Worm (Caenorhabditis elegans) whole organism, L1 larva: Measurements from ENCODE around the gene ttr-22.

ENCODE experiments used
- blmp-1 ChIP-seq: fragments of 150-350 bp; optimal IDR thresholded peaks from 2 replicates; lab custom pipeline; 2014; ENCODE audit warnings: missing biosample characterization, missing genetic modification characterization
- egl-27 ChIP-seq, 2 experiments: fragments of 150-350 bp in 1 of 2; sonication (generic microtip); optimal IDR thresholded peaks; 3 replicates each; lab custom pipeline; 2017 to 2018; ENCODE audit warnings: missing biosample characterization in 2 of 2, missing genetic modification characterization in 2 of 2, missing genetic modification reagents in 2 of 2
- elt-3 ChIP-seq, 6 experiments: fragments of 150-350 bp in 1 of 6; sonication (generic microtip); optimal IDR thresholded peaks; 2 replicates each; lab custom pipeline; 2017 to 2018; ENCODE audit warnings: missing biosample characterization in 6 of 6, missing genetic modification characterization in 6 of 6, inconsistent platforms in 1 of 6
- fkh-8 ChIP-seq: sonication (generic microtip); optimal IDR thresholded peaks from 2 replicates; lab custom pipeline; 2016; ENCODE audit warnings: mild to moderate bottlenecking, missing genetic modification characterization, missing compliant biosample characterization
- lsy-2 ChIP-seq, 2 experiments: fragments of 150-350 bp; optimal IDR thresholded peaks; 2 replicates each; lab custom pipeline; 2014; ENCODE audit warnings: missing biosample characterization in 2 of 2, missing genetic modification characterization in 2 of 2
- nhr-28 ChIP-seq: fragments of 150-350 bp; optimal IDR thresholded peaks from 2 replicates; lab custom pipeline; 2014; ENCODE audit warnings: missing biosample characterization, missing genetic modification characterization
- nhr-76 ChIP-seq: sonication (generic microtip); optimal IDR thresholded peaks from 2 replicates; lab custom pipeline; 2017; ENCODE audit warnings: missing biosample characterization, missing genetic modification characterization
- skn-1 ChIP-seq: fragments of 150-350 bp; optimal IDR thresholded peaks from 2 replicates; lab custom pipeline; 2014; ENCODE audit warnings: missing biosample characterization, missing genetic modification characterization
- unc-62 ChIP-seq: fragments of 150-350 bp; optimal IDR thresholded peaks from 2 replicates; lab custom pipeline; 2014; ENCODE audit warnings: missing biosample characterization, missing genetic modification reagents, missing genetic modification characterization

ce11 chrV:12263723-12264122 is 22.5 kb downstream of the ttr-22 start, which contains the start of gene ssp-35:
- TF ChIP-seq blmp-1: no peak
- TF ChIP-seq unc-62 (GFP tag; lab: Kevin White, UChicago): no peak
- no peak for TF ChIP-seq egl-27 (tag; optimal IDR thresholded peaks at IDR 0.05; lab: Kevin White, UChicago)
- no peak for TF ChIP-seq nhr-76 (tag; lab: Kevin White, UChicago)
- TF ChIP-seq elt-3 (tag; optimal IDR thresholded peaks at IDR 0.05; lab: Kevin White, UChicago): no peak
- TF ChIP-seq lsy-2 (tag; optimal IDR thresholded peaks at IDR 0.05; lab: Kevin White, UChicago): no peak
- no peak for TF ChIP-seq fkh-8
- TF ChIP-seq skn-1 (tag; lab: Kevin White, UChicago): no peak
- no peak for TF ChIP-seq nhr-28
